Fruit fly (Drosophila melanogaster) whole organism, embryonic: ENCODE results near the gene osk.

Experiments used
- BEAF-32 ChIP-seq: fragments of 200-800 bp; sonication (Bioruptor generic); optimal IDR thresholded peaks from 3 replicates; lab custom pipeline; 2017; ENCODE audit warnings: missing biosample characterization, missing genetic modification characterization, mild to moderate bottlenecking, moderate library complexity, missing genetic modification reagents
- CG10267 ChIP-seq: fragments of 200-800 bp; sonication (Bioruptor generic); optimal IDR thresholded peaks from 2 replicates; lab custom pipeline; 2018; ENCODE audit warnings: missing biosample characterization, mild to moderate bottlenecking, missing genetic modification characterization, moderate library complexity
- CG10366 ChIP-seq: fragments of 200-800 bp; sonication (Bioruptor generic); IDR thresholded peaks from 2 replicates; pipeline ENCODE4 v1.3.6; 2022; ENCODE audit warnings: missing biosample characterization, missing genetic modification characterization
- CG10979 ChIP-seq: fragments of 200-800 bp; sonication (Bioruptor generic); optimal IDR thresholded peaks from 2 replicates; lab custom pipeline; 2018; ENCODE audit warnings: missing biosample characterization, mild to moderate bottlenecking, missing genetic modification characterization, moderate library complexity
- CG11398 ChIP-seq: fragments of 200-800 bp; sonication (Bioruptor generic); optimal IDR thresholded peaks from 2 replicates; lab custom pipeline; 2016; ENCODE audit warnings: missing biosample characterization, missing genetic modification characterization
- CG12236 ChIP-seq: fragments of 200-800 bp; sonication (Bioruptor generic); optimal IDR thresholded peaks from 2 replicates; lab custom pipeline; 2016; ENCODE audit warnings: missing biosample characterization, missing genetic modification characterization
- CG1233 ChIP-seq: fragments of 200-800 bp; sonication (Bioruptor generic); optimal IDR thresholded peaks from 4 replicates; lab custom pipeline; 2018; ENCODE audit warnings: missing biosample characterization, mild to moderate bottlenecking, missing genetic modification characterization
- CG13287 ChIP-seq: fragments of 200-800 bp; sonication (Bioruptor generic); IDR thresholded peaks from 2 replicates; pipeline ENCODE4 v1.3.6; 2022; ENCODE audit warnings: missing biosample characterization, missing genetic modification characterization; ENCODE audit not compliant: partially characterized antibody
- CG16815 ChIP-seq: fragments of 200-800 bp; sonication (Bioruptor generic); optimal IDR thresholded peaks from 3 replicates; lab custom pipeline; 2017; ENCODE audit warnings: missing biosample characterization, mild to moderate bottlenecking, missing genetic modification characterization
- CG16863 ChIP-seq: fragments of 200-800 bp; sonication (Bioruptor generic); optimal IDR thresholded peaks from 3 replicates; lab custom pipeline; 2016; ENCODE audit warnings: missing biosample characterization, missing genetic modification characterization
- CG18599 ChIP-seq: fragments of 200-800 bp; sonication (Bioruptor generic); optimal IDR thresholded peaks from 3 replicates; lab custom pipeline; 2017; ENCODE audit warnings: missing biosample characterization, missing genetic modification characterization, mild to moderate bottlenecking, moderate library complexity, missing genetic modification reagents
- CG2129 ChIP-seq: fragments of 200-800 bp; sonication (Bioruptor generic); IDR thresholded peaks from 2 replicates; pipeline ENCODE4 v1.3.6; 2022; ENCODE audit warnings: missing biosample characterization, missing genetic modification characterization; ENCODE audit not compliant: partially characterized antibody
- CG2199 ChIP-seq: fragments of 200-800 bp; sonication (Bioruptor generic); IDR thresholded peaks from 3 replicates; pipeline ENCODE4 v1.3.6; 2022; ENCODE audit warnings: missing biosample characterization, missing genetic modification characterization
- CG32772 ChIP-seq: fragments of 200-800 bp; sonication (Bioruptor generic); IDR thresholded peaks from 2 replicates; pipeline ENCODE4 v1.3.6; 2022; ENCODE audit warnings: missing biosample characterization, missing genetic modification characterization
- CG5245 ChIP-seq: fragments of 200-800 bp; sonication (Bioruptor generic); optimal IDR thresholded peaks from 3 replicates; lab custom pipeline; 2016; ENCODE audit warnings: missing biosample characterization, missing genetic modification characterization
- CG6813 ChIP-seq: fragments of 200-800 bp; sonication (Bioruptor generic); optimal IDR thresholded peaks from 2 replicates; lab custom pipeline; 2017; ENCODE audit warnings: missing biosample characterization, missing genetic modification characterization, mild to moderate bottlenecking, moderate library complexity, missing genetic modification reagents
- CG7556 ChIP-seq: fragments of 200-800 bp; sonication (Bioruptor generic); optimal IDR thresholded peaks from 2 replicates; lab custom pipeline; 2017; ENCODE audit warnings: missing biosample characterization, mild to moderate bottlenecking, missing genetic modification characterization
- CG7928 ChIP-seq: fragments of 200-800 bp; sonication (Bioruptor generic); optimal IDR thresholded peaks from 2 replicates; lab custom pipeline; 2017; ENCODE audit warnings: missing biosample characterization, mild to moderate bottlenecking, missing genetic modification characterization
- CG8388 ChIP-seq: fragments of 200-800 bp; sonication (Bioruptor generic); optimal IDR thresholded peaks from 2 replicates; lab custom pipeline; 2019; ENCODE audit warnings: missing biosample characterization, mild to moderate bottlenecking, missing genetic modification characterization, moderate library complexity
- CG9797 ChIP-seq: fragments of 200-800 bp; sonication (Bioruptor generic); optimal IDR thresholded peaks from 3 replicates; lab custom pipeline; 2018; ENCODE audit warnings: missing biosample characterization, mild to moderate bottlenecking, missing genetic modification characterization
- D19A ChIP-seq: fragments of 200-800 bp; optimal IDR thresholded peaks from 3 replicates; lab custom pipeline; 2019; ENCODE audit warnings: missing biosample characterization, mild to moderate bottlenecking, missing genetic modification characterization, moderate library complexity
- D19B ChIP-seq: fragments of 200-800 bp; sonication (Bioruptor generic); optimal IDR thresholded peaks from 2 replicates; lab custom pipeline; 2017; ENCODE audit warnings: missing biosample characterization, mild to moderate bottlenecking, missing genetic modification characterization
- Dek ChIP-seq: fragments of 200-800 bp; sonication (Bioruptor generic); optimal IDR thresholded peaks from 3 replicates; lab custom pipeline; 2019; ENCODE audit warnings: missing biosample characterization, mild to moderate bottlenecking, missing genetic modification characterization, moderate library complexity
- Drgx ChIP-seq: fragments of 200-800 bp; sonication (Bioruptor generic); IDR thresholded peaks from 2 replicates; pipeline ENCODE4 v1.3.6; 2022; ENCODE audit warnings: missing biosample characterization, missing genetic modification characterization
- GATAe ChIP-seq: fragments of 200-800 bp; sonication (Bioruptor generic); conservative IDR thresholded peaks from 2 replicates; pipeline ENCODE4 v1.3.6; 2022; ENCODE audit warnings: missing biosample characterization, missing genetic modification characterization
- HHEX ChIP-seq: fragments of 200-800 bp; sonication (Bioruptor generic); optimal IDR thresholded peaks from 3 replicates; lab custom pipeline; 2017; ENCODE audit warnings: missing biosample characterization, mild to moderate bottlenecking, missing genetic modification characterization, missing genetic modification reagents
- HLH54F ChIP-seq: fragments of 200-800 bp; sonication (Bioruptor generic); optimal IDR thresholded peaks from 3 replicates; lab custom pipeline; 2016; ENCODE audit warnings: missing biosample characterization, missing genetic modification characterization
- NFAT ChIP-seq: fragments of 200-800 bp; sonication (Bioruptor generic); IDR thresholded peaks from 2 replicates; pipeline ENCODE4 v1.3.6; 2022; ENCODE audit warnings: missing biosample characterization, missing genetic modification characterization
- corto ChIP-seq: fragments of 200-800 bp; sonication (Bioruptor generic); optimal IDR thresholded peaks from 2 replicates; lab custom pipeline; 2016; ENCODE audit warnings: missing biosample characterization, mild to moderate bottlenecking, missing genetic modification characterization, moderate library complexity
- dysf ChIP-seq: fragments of 200-800 bp; sonication (Bioruptor generic); IDR thresholded peaks from 3 replicates; pipeline ENCODE4 v1.3.6; 2022; ENCODE audit warnings: missing biosample characterization, missing genetic modification characterization
- gem ChIP-seq: fragments of 200-800 bp; sonication (Bioruptor generic); optimal IDR thresholded peaks from 2 replicates; lab custom pipeline; 2019; ENCODE audit warnings: missing biosample characterization, mild to moderate bottlenecking, missing genetic modification characterization, moderate library complexity
- grn ChIP-seq: fragments of 200-800 bp; sonication (Bioruptor generic); optimal IDR thresholded peaks from 3 replicates; lab custom pipeline; 2017; ENCODE audit warnings: missing biosample characterization, missing genetic modification characterization
- gro ChIP-seq: fragments of 200-800 bp; sonication (Bioruptor generic); optimal IDR thresholded peaks from 2 replicates; lab custom pipeline; 2016; ENCODE audit warnings: missing biosample characterization, missing genetic modification characterization
- gt ChIP-seq: fragments of 200-800 bp; sonication (Bioruptor generic); IDR thresholded peaks from 2 replicates; pipeline ENCODE4 v1.3.6; 2022; ENCODE audit warnings: missing biosample characterization, missing genetic modification characterization
- ham ChIP-seq: fragments of 200-800 bp; sonication (Bioruptor generic); IDR thresholded peaks from 2 replicates; pipeline ENCODE4 v1.3.6; 2022; ENCODE audit warnings: missing biosample characterization, missing genetic modification characterization
- jigr1 ChIP-seq: fragments of 200-800 bp; sonication (Bioruptor generic); IDR thresholded peaks from 3 replicates; pipeline ENCODE4 v1.3.6; 2022; ENCODE audit warnings: missing biosample characterization, missing genetic modification characterization
- lab ChIP-seq: fragments of 200-800 bp; sonication (Bioruptor generic); optimal IDR thresholded peaks from 3 replicates; lab custom pipeline; 2017; ENCODE audit warnings: missing biosample characterization, missing genetic modification characterization, mild to moderate bottlenecking, moderate library complexity, missing genetic modification reagents
- lov ChIP-seq, 2 experiments: fragments of 200-800 bp in 1 of 2; fragments of >200 bp in 1 of 2; sonication (Bioruptor generic) in 1 of 2; IDR thresholded peaks in 1 of 2; optimal IDR thresholded peaks in 1 of 2; 2 replicates in 1 of 2; 3 replicates in 1 of 2; pipeline versions ENCODE4 v1.3.6 to Lab custom; 2017 to 2022; ENCODE audit warnings: missing biosample characterization in 1 of 2, missing genetic modification characterization in 1 of 2
- nmo ChIP-seq: fragments of 200-800 bp; sonication (Bioruptor generic); optimal IDR thresholded peaks from 2 replicates; lab custom pipeline; 2018; ENCODE audit warnings: missing biosample characterization, mild to moderate bottlenecking, missing genetic modification characterization, moderate library complexity
- p53 ChIP-seq: fragments of 200-800 bp; sonication (Bioruptor generic); optimal IDR thresholded peaks from 2 replicates; lab custom pipeline; 2016; ENCODE audit warnings: missing biosample characterization, missing genetic modification characterization
- peb ChIP-seq: fragments of 200-800 bp; sonication (Bioruptor generic); IDR thresholded peaks from 2 replicates; pipeline ENCODE4 v1.3.6; 2022; ENCODE audit warnings: missing biosample characterization, missing genetic modification characterization
- sima ChIP-seq: fragments of 200-800 bp; sonication (Bioruptor generic); optimal IDR thresholded peaks from 2 replicates; lab custom pipeline; 2016; ENCODE audit warnings: missing biosample characterization, missing genetic modification characterization
- sna ChIP-seq: fragments of 200-800 bp; sonication (Bioruptor generic); IDR thresholded peaks from 2 replicates; pipeline ENCODE4 v1.3.6; 2022; ENCODE audit warnings: missing biosample characterization, missing genetic modification characterization; ENCODE audit not compliant: partially characterized antibody
- toy ChIP-seq: fragments of 200-800 bp; sonication (Bioruptor generic); IDR thresholded peaks from 2 replicates; pipeline ENCODE4 v1.3.6; 2022; ENCODE audit warnings: missing biosample characterization, missing genetic modification characterization
- tx ChIP-seq: fragments of 200-800 bp; sonication (Bioruptor generic); optimal IDR thresholded peaks from 2 replicates; lab custom pipeline; 2016; ENCODE audit warnings: missing biosample characterization, missing genetic modification characterization
- vnd ChIP-seq: fragments of 200-800 bp; sonication (Bioruptor generic); IDR thresholded peaks from 3 replicates; pipeline ENCODE4 v1.3.6; 2022; ENCODE audit warnings: missing biosample characterization, missing genetic modification characterization; ENCODE audit not compliant: partially characterized antibody
- zen ChIP-seq: fragments of 200-800 bp; sonication (Bioruptor generic); optimal IDR thresholded peaks from 3 replicates; lab custom pipeline; 2018; ENCODE audit warnings: missing biosample characterization, mild to moderate bottlenecking, missing genetic modification characterization, moderate library complexity
- zf30C ChIP-seq: fragments of 200-800 bp; sonication (Bioruptor generic); optimal IDR thresholded peaks from 3 replicates; lab custom pipeline; 2018; ENCODE audit warnings: missing biosample characterization, mild to moderate bottlenecking, missing genetic modification characterization

osk gene

DNA sequence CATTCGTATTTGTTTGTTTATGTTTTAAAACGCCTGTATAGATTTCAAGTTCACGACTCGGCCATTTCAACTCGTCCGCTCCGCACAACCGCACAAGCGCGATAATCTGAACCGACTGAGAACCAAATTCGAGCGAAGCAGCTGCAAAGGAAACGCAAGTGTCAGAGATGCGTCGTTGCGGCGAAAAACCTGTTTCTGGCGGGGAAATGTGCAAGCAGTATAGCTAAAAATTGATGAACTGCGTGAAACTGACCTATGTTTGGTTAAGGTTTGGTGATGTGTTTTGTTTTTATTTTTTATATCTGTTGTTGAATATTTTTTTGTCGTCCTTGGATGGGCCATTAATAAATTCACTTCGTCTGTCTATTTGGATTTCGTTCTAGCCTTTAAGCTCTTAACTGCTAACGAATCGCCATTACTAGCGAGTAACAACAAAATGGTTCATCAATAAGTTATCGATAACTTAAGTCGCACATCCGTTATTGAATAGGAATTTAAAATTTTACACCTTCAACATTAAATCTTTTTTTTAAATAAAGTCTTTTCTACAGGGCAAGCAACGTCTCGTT is 3.1 kb upstream of the osk start, which contains the start of gene pyd (continued):
- peak; percentile 61; the same call in 1 of the 2 replicates for TF ChIP-seq sna (GFP tag; lab: Robert Waterston, UW)
- TF ChIP-seq CG7556 = peak; percentile 46
- no peak for TF ChIP-seq gt (GFP tag; lab: Robert Waterston, UW)
- TF ChIP-seq HLH54F (GFP tag; lab: Kevin White, UChicago) = peak; percentile 65
- peak; percentile 26 for TF ChIP-seq CG16815
- peak; percentile 21; the same call in 1 of the 3 replicates for TF ChIP-seq dysf (GFP tag; lab: Robert Waterston, UW)
- peak; percentile 49 for TF ChIP-seq tx (GFP tag; lab: Kevin White, UChicago)
- TF ChIP-seq CG16863 (GFP tag; lab: Kevin White, UChicago) = peak; percentile 37
- peak; percentile 89; the same call in 2 of the 3 replicates for TF ChIP-seq CG2199 (GFP tag; lab: Robert Waterston, UW)
- TF ChIP-seq GATAe (GFP tag; lab: Robert Waterston, UW) = no peak
- TF ChIP-seq zen (tag; lab: Kevin White, UChicago) = peak; percentile 50
- TF ChIP-seq D19A = peak; percentile 47
- peak; percentile 66 for TF ChIP-seq CG13287 (GFP tag; lab: Robert Waterston, UW)
- TF ChIP-seq HHEX = peak; percentile 33
- TF ChIP-seq CG12236 = peak; percentile 40
- TF ChIP-seq NFAT (GFP tag; lab: Robert Waterston, UW) = peak; percentile 39; the same call in 1 of the 2 replicates
- no peak for TF ChIP-seq peb
- TF ChIP-seq CG18599 (GFP tag; lab: Kevin White, UChicago) = peak; percentile 58
- TF ChIP-seq CG9797 (GFP tag; lab: Kevin White, UChicago) = peak; percentile 48
- TF ChIP-seq jigr1 (GFP tag; lab: Robert Waterston, UW) = no peak
- TF ChIP-seq CG5245 (GFP tag; lab: Kevin White, UChicago) = peak; percentile 17
- TF ChIP-seq CG10979 (tag; lab: Kevin White, UChicago) = peak; percentile 49
- no peak for TF ChIP-seq ham (GFP tag; lab: Robert Waterston, UW)
- TF ChIP-seq CG1233 (GFP tag; lab: Kevin White, UChicago) = peak; percentile 75
- peak; percentile 58 for TF ChIP-seq BEAF-32

DNA sequence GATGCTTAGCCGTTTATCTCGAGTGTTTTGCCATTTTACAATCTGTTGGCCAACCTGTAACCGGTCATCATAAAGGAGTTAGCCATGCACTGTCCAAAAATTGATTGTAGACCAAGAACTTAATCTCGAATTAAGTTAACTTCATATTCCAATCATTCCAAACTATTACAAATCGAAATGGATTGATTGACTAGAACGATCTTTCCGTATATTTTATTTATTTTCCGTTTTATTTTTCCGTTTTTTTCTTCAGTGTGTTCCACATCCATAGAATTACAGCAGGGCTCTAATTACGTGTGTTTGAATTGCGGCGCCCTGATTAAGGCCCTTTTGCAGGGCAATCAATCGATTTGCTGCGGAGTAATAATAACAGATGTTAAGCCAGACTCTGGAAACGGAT is 2.2 kb upstream of the osk start:
- TF ChIP-seq CG10979 (tag; lab: Kevin White, UChicago) = peak; percentile 28
- no peak for TF ChIP-seq corto (GFP tag; lab: Kevin White, UChicago)
- no peak for TF ChIP-seq nmo (GFP tag; lab: Kevin White, UChicago)
- TF ChIP-seq CG2199 (GFP tag; lab: Robert Waterston, UW) = 0 out of 3 replicates have a peak, but pooled peaks have one; percentile 33
- no peak for TF ChIP-seq vnd
- no peak for TF ChIP-seq CG7928 (GFP tag; lab: Kevin White, UChicago)
- TF ChIP-seq gem (tag; lab: Kevin White, UChicago) = peak; percentile 43
- TF ChIP-seq CG2129 (GFP tag; lab: Robert Waterston, UW) = no peak
- no peak for TF ChIP-seq p53
- TF ChIP-seq CG10366 (GFP tag; lab: Robert Waterston, UW) = no peak
- TF ChIP-seq gro (GFP tag; lab: Kevin White, UChicago) = no peak
- no peak for TF ChIP-seq toy (GFP tag; lab: Robert Waterston, UW)
- TF ChIP-seq sima (GFP tag; lab: Kevin White, UChicago) = no peak
- no peak for TF ChIP-seq CG32772 (GFP tag; lab: Robert Waterston, UW)
- TF ChIP-seq grn (GFP tag; lab: Kevin White, UChicago) = no peak
- no peak for TF ChIP-seq D19B (GFP tag; lab: Kevin White, UChicago)
- peak; percentile 9 for TF ChIP-seq CG10267 (tag; lab: Kevin White, UChicago)
- TF ChIP-seq CG6813 = no peak
- 0 out of 2 replicates have a peak, but pooled peaks have one; percentile 39 for TF ChIP-seq Drgx (GFP tag; lab: Robert Waterston, UW)
- TF ChIP-seq lov (optimal IDR thresholded peaks at IDR 0.05; lab: Kevin White, UChicago) = no peak
- no peak for TF ChIP-seq lov (GFP tag; IDR thresholded peaks at IDR 0.05; lab: Robert Waterston, UW)
- TF ChIP-seq CG8388 (GFP tag; lab: Kevin White, UChicago) = no peak
- no peak for TF ChIP-seq lab (GFP tag; lab: Kevin White, UChicago)
- no peak for TF ChIP-seq Dek (tag; lab: Kevin White, UChicago)
- TF ChIP-seq zf30C (GFP tag; lab: Kevin White, UChicago) = peak; percentile 24
- TF ChIP-seq CG11398 (GFP tag; lab: Kevin White, UChicago) = no peak
